Worm (Caenorhabditis elegans) whole organism, mixed stage, embryonic: ENCODE results near the gene T20F7.3.

Source experiments
- M03D4.4 ChIP-seq: sonication (generic microtip); optimal IDR thresholded peaks from 2 replicates; lab custom pipeline; 2017; ENCODE audit warnings: mild to moderate bottlenecking, missing genetic modification characterization, missing compliant biosample characterization
- ceh-39 ChIP-seq: fragments of 150-350 bp; optimal IDR thresholded peaks from 2 replicates; lab custom pipeline; 2014; ENCODE audit warnings: missing biosample characterization, missing genetic modification characterization
- ceh-43 ChIP-seq: fragments of 200-800 bp; sonication (Bioruptor generic); optimal IDR thresholded peaks from 2 replicates; lab custom pipeline; 2018; ENCODE audit warnings: mild to moderate bottlenecking, missing genetic modification characterization, moderate library complexity, missing compliant biosample characterization
- ceh-83 ChIP-seq: fragments of 200-800 bp; sonication (Bioruptor generic); optimal IDR thresholded peaks from 2 replicates; lab custom pipeline; 2018; ENCODE audit warnings: mild to moderate bottlenecking, missing genetic modification characterization, missing compliant biosample characterization
- ces-1 ChIP-seq: fragments of 150-350 bp; optimal IDR thresholded peaks from 2 replicates; lab custom pipeline; 2014; ENCODE audit warnings: missing biosample characterization, missing genetic modification reagents, missing genetic modification characterization
- drap-1 ChIP-seq: fragments of 200-800 bp; sonication (Bioruptor generic); optimal IDR thresholded peaks from 3 replicates; lab custom pipeline; 2018; ENCODE audit warnings: mild to moderate bottlenecking, missing genetic modification characterization, missing compliant biosample characterization
- elt-3 ChIP-seq: fragments of 150-350 bp; optimal IDR thresholded peaks from 2 replicates; lab custom pipeline; 2014; ENCODE audit warnings: missing biosample characterization, missing genetic modification characterization
- hlh-1 ChIP-seq: fragments of 150-350 bp; optimal IDR thresholded peaks from 2 replicates; lab custom pipeline; 2014; ENCODE audit warnings: missing biosample characterization, missing genetic modification reagents, missing genetic modification characterization
- lin-13 ChIP-seq: fragments of 150-350 bp; optimal IDR thresholded peaks from 2 replicates; lab custom pipeline; 2014; ENCODE audit warnings: missing biosample characterization, missing genetic modification characterization
- lsy-2 ChIP-seq: fragments of 150-350 bp; optimal IDR thresholded peaks from 2 replicates; lab custom pipeline; 2014; ENCODE audit warnings: missing biosample characterization, missing genetic modification characterization
- mep-1 ChIP-seq: fragments of 150-350 bp; optimal IDR thresholded peaks from 2 replicates; lab custom pipeline; 2017; ENCODE audit warnings: missing biosample characterization, missing genetic modification reagents, missing genetic modification characterization, inconsistent platforms
- mls-2 ChIP-seq: sonication (generic microtip); optimal IDR thresholded peaks from 2 replicates; lab custom pipeline; 2016; ENCODE audit warnings: mild to moderate bottlenecking, missing genetic modification characterization, moderate library complexity, missing compliant biosample characterization
- nhr-12 ChIP-seq: fragments of 150-350 bp; optimal IDR thresholded peaks from 2 replicates; lab custom pipeline; 2014; ENCODE audit warnings: missing biosample characterization, missing genetic modification characterization
- nhr-28 ChIP-seq: fragments of 150-350 bp; optimal IDR thresholded peaks from 2 replicates; lab custom pipeline; 2014; ENCODE audit warnings: missing biosample characterization, missing genetic modification characterization
- nhr-76 ChIP-seq: sonication (generic microtip); optimal IDR thresholded peaks from 2 replicates; lab custom pipeline; 2017; ENCODE audit warnings: missing biosample characterization, missing genetic modification characterization
- sem-2 ChIP-seq: fragments of 200-800 bp; sonication (Bioruptor generic); optimal IDR thresholded peaks from 2 replicates; lab custom pipeline; 2018; ENCODE audit warnings: mild to moderate bottlenecking, missing genetic modification characterization, missing compliant biosample characterization
- tbx-8 ChIP-seq: fragments of 200-800 bp; sonication (Bioruptor generic); optimal IDR thresholded peaks from 2 replicates; lab custom pipeline; 2018; ENCODE audit warnings: mild to moderate bottlenecking, missing genetic modification characterization, moderate library complexity, missing compliant biosample characterization
- unc-120 ChIP-seq: sonication (generic microtip); optimal IDR thresholded peaks from 2 replicates; lab custom pipeline; 2017; ENCODE audit warnings: missing genetic modification characterization, missing compliant biosample characterization; ENCODE audit not compliant: poor library complexity, severe bottlenecking
- unc-39 ChIP-seq: fragments of 150-350 bp; optimal IDR thresholded peaks from 2 replicates; lab custom pipeline; 2014; ENCODE audit warnings: missing biosample characterization, missing genetic modification characterization
- zip-8 ChIP-seq: fragments of 150-350 bp; optimal IDR thresholded peaks from 2 replicates; lab custom pipeline; 2014; ENCODE audit warnings: missing biosample characterization, missing genetic modification characterization
- ztf-11 ChIP-seq: fragments of 150-350 bp; optimal IDR thresholded peaks from 2 replicates; lab custom pipeline; 2014; ENCODE audit warnings: missing biosample characterization, missing genetic modification characterization

Gene T20F7.3

DNA sequence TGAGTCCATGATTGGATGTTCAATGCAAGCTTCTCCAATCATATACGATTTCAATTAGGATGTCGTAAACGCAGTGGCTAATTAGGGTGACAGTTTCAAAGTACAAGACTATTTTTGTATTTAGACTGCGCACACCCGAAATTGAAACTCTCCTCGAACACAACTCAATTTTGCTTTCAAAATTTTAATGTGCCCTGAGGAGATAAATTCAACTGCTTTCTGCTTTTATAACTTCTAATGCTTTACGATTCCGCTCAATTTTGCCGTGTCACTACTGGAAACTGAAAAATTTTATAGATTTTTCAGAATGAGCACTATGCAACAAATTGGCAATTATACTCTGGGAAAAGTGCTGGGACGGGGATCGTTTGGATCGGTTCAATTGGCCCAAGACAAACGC is 34.4 kb downstream of the T20F7.3 start, which contains the start of gene F39F10.2:
TSS of gene F39F10.2 (plus strand) at position 301 of the 400 bp plus-strand sequence.
- no peak for TF ChIP-seq tbx-8
- TF ChIP-seq sem-2 (GFP tag; lab: Kevin White, UChicago): no peak

DNA sequence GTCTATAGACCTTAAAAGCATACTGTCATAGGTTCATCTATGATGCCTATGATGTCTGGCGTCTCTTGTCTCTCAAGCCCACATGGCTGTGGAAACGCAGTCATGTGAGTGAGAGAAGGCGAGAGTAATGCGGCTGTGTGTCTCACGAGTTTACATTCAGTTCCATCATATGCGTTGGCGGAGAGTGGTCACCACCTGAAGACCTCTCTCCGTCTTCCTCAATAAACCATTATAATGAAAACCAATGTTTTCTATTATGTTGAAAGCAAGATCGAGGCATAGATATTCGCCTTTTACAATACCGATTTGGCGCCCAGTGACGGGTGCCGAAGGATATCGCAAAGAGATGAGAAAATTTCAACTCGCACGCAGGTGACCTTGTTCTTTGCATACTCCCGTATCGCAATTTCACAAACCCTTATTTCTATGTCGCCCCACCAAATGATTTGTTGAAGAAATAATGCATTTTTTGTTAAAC is 41.7 kb downstream of the T20F7.3 start:
- TF ChIP-seq unc-120 (tag; lab: Kevin White, UChicago): peak; percentile 28

DNA sequence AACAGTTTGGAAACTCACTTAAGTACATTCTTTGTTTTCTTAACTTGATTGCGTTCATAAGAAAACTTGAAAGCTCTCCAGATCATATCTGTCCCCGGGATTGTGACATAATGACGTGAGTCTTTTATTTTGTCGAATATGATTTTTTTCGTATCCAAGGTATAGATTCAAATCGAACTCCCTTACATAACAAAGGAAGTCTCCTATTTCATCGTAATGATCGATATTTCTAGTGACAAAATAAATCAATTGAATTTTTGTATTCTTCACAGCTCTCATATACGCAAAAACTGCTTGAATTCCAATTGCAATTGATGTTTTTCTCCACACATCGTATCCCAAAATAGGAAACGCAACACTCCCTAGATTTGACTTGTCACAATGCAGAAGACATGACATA is 42.5 kb downstream of the T20F7.3 start:
- no peak for TF ChIP-seq unc-39 (tag; lab: Kevin White, UChicago)
- no peak for TF ChIP-seq ces-1 (GFP tag; lab: Kevin White, UChicago)
- no peak for TF ChIP-seq nhr-12 (tag; lab: Kevin White, UChicago)
- TF ChIP-seq ceh-83 (GFP tag; lab: Kevin White, UChicago): no peak
- no peak for TF ChIP-seq lin-13
- no peak for TF ChIP-seq hlh-1
- TF ChIP-seq, all 35 proteins: peak for 0

DNA sequence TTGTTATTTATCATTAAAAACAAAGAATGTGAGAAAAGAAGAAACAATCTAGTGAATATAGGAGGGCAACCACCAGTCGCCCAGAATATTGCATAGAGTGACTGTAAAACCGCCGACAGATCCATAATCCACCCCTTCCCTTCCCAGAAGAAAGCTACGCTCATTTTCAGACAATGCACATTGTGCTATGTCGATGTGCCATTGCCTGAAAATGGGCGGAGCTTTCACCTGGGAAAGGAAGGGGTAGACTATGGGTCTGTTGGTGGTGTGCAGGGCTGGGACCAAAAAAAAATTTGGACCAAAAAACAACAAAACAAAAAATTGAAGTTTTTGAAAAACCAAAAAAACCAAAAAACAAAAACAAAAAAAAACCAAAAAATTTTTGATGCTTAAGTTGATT is 43.4 kb downstream of the T20F7.3 start, which contains the start of gene F39F10.4:
TSS of gene F39F10.4 (minus strand) at position 101 of the 400 bp plus-strand sequence.
- TF ChIP-seq nhr-76 (tag; lab: Kevin White, UChicago): no peak
- no peak for TF ChIP-seq mep-1 (tag; lab: Kevin White, UChicago)
- TF ChIP-seq ceh-83 (GFP tag; lab: Kevin White, UChicago): no peak
- TF ChIP-seq elt-3 (tag; lab: Kevin White, UChicago): no peak
- TF ChIP-seq ceh-43: no peak
- no peak for TF ChIP-seq lsy-2
- no peak for TF ChIP-seq M03D4.4 (tag; lab: Kevin White, UChicago)
- TF ChIP-seq ceh-39 (tag; lab: Kevin White, UChicago): no peak
- TF ChIP-seq mls-2: no peak
- no peak for TF ChIP-seq unc-39 (tag; lab: Kevin White, UChicago)
- TF ChIP-seq nhr-28 (tag; lab: Kevin White, UChicago): no peak
- no peak for TF ChIP-seq ztf-11 (tag; lab: Kevin White, UChicago)
- TF ChIP-seq zip-8: no peak
- no peak for TF ChIP-seq ces-1 (GFP tag; lab: Kevin White, UChicago)
- TF ChIP-seq drap-1 (GFP tag; lab: Kevin White, UChicago): no peak
- TF ChIP-seq, all 35 proteins: peak for 0
